Fruit fly (Drosophila melanogaster) whole organism, embryonic: ENCODE measurements around the gene KFase.

Experiments used
- B-H2 ChIP-seq: fragments of 200-800 bp; sonication (Bioruptor generic); optimal IDR thresholded peaks from 2 replicates; lab custom pipeline; 2018; ENCODE audit warnings: missing biosample characterization, mild to moderate bottlenecking, missing genetic modification characterization
- Bdp1 ChIP-seq: fragments of 200-800 bp; sonication (Bioruptor generic); optimal IDR thresholded peaks from 3 replicates; lab custom pipeline; 2016; ENCODE audit warnings: missing biosample characterization, missing genetic modification characterization
- CG10147 ChIP-seq: fragments of 200-800 bp; sonication (Bioruptor generic); optimal IDR thresholded peaks from 2 replicates; lab custom pipeline; 2019; ENCODE audit warnings: missing biosample characterization, mild to moderate bottlenecking, missing genetic modification characterization, moderate library complexity
- CG10274 ChIP-seq: fragments of 200-800 bp; sonication (Bioruptor generic); optimal IDR thresholded peaks from 3 replicates; lab custom pipeline; 2017; ENCODE audit warnings: missing biosample characterization, mild to moderate bottlenecking, missing genetic modification characterization
- CG10321 ChIP-seq: fragments of 200-800 bp; sonication (Bioruptor generic); IDR thresholded peaks from 2 replicates; pipeline ENCODE4 v1.3.6; 2022; ENCODE audit warnings: missing biosample characterization, missing genetic modification characterization
- CG10654 ChIP-seq: fragments of 200-800 bp; sonication (Bioruptor generic); optimal IDR thresholded peaks from 2 replicates; lab custom pipeline; 2016; ENCODE audit warnings: missing biosample characterization, missing genetic modification characterization
- CG11456 ChIP-seq: fragments of 200-800 bp; sonication (Bioruptor generic); IDR thresholded peaks from 3 replicates; pipeline ENCODE4 v1.3.6; 2022; ENCODE audit warnings: missing biosample characterization, missing genetic modification characterization
- CG11560 ChIP-seq: fragments of 200-800 bp; sonication (Bioruptor generic); IDR thresholded peaks from 3 replicates; pipeline ENCODE4 v1.3.6; 2022; ENCODE audit warnings: missing biosample characterization, missing genetic modification characterization
- CG1233 ChIP-seq: fragments of 200-800 bp; sonication (Bioruptor generic); optimal IDR thresholded peaks from 4 replicates; lab custom pipeline; 2018; ENCODE audit warnings: missing biosample characterization, mild to moderate bottlenecking, missing genetic modification characterization
- CG13287 ChIP-seq: fragments of 200-800 bp; sonication (Bioruptor generic); IDR thresholded peaks from 2 replicates; pipeline ENCODE4 v1.3.6; 2022; ENCODE audit warnings: missing biosample characterization, missing genetic modification characterization; ENCODE audit not compliant: partially characterized antibody
- CG16815 ChIP-seq: fragments of 200-800 bp; sonication (Bioruptor generic); optimal IDR thresholded peaks from 3 replicates; lab custom pipeline; 2017; ENCODE audit warnings: missing biosample characterization, mild to moderate bottlenecking, missing genetic modification characterization
- CG17328 ChIP-seq: fragments of 200-800 bp; sonication (Bioruptor generic); IDR thresholded peaks from 2 replicates; pipeline ENCODE4 v1.3.6; 2022; ENCODE audit warnings: missing biosample characterization, missing genetic modification characterization
- CG18764 ChIP-seq: fragments of 200-800 bp; sonication (Bioruptor generic); optimal IDR thresholded peaks from 3 replicates; lab custom pipeline; 2016; ENCODE audit warnings: missing biosample characterization, missing genetic modification characterization
- CG30403 ChIP-seq: fragments of 200-800 bp; sonication (Bioruptor generic); optimal IDR thresholded peaks from 3 replicates; lab custom pipeline; 2016; ENCODE audit warnings: missing biosample characterization, missing genetic modification characterization
- CG31365 ChIP-seq: fragments of 200-800 bp; sonication (Bioruptor generic); optimal IDR thresholded peaks from 2 replicates; lab custom pipeline; 2018; ENCODE audit warnings: missing biosample characterization, mild to moderate bottlenecking, missing genetic modification characterization
- CG34422 ChIP-seq: fragments of 200-800 bp; sonication (Bioruptor generic); IDR thresholded peaks from 3 replicates; pipeline ENCODE4 v1.3.6; 2022; ENCODE audit warnings: missing biosample characterization, missing genetic modification characterization
- CG5180 ChIP-seq: fragments of 200-800 bp; sonication (Bioruptor generic); optimal IDR thresholded peaks from 3 replicates; lab custom pipeline; 2017; ENCODE audit warnings: missing biosample characterization, missing genetic modification characterization, mild to moderate bottlenecking, moderate library complexity, missing genetic modification reagents
- CG6175 ChIP-seq: fragments of 200-800 bp; sonication (Bioruptor generic); IDR thresholded peaks from 3 replicates; pipeline ENCODE4 v1.3.6; 2022; ENCODE audit warnings: missing biosample characterization, missing genetic modification characterization
- D ChIP-seq, 2 experiments: fragments of 200-800 bp in 1 of 2; fragments of >200 bp in 1 of 2; sonication (Bioruptor generic) in 1 of 2; optimal IDR thresholded peaks; 2 replicates in 1 of 2; 3 replicates in 1 of 2; lab custom pipeline; 2017; ENCODE audit warnings: mild to moderate bottlenecking in 1 of 2, missing biosample characterization in 1 of 2, missing genetic modification characterization in 1 of 2, missing genetic modification reagents in 1 of 2
- Dip3 ChIP-seq: fragments of 200-800 bp; sonication (Bioruptor generic); optimal IDR thresholded peaks from 3 replicates; lab custom pipeline; 2016; ENCODE audit warnings: missing biosample characterization, missing genetic modification characterization
- H15 ChIP-seq: fragments of 200-800 bp; sonication (Bioruptor generic); IDR thresholded peaks from 3 replicates; pipeline ENCODE4 v1.3.6; 2022; ENCODE audit warnings: missing biosample characterization, missing genetic modification characterization
- Lim3 ChIP-seq: fragments of 200-800 bp; sonication (Bioruptor generic); IDR thresholded peaks from 2 replicates; pipeline ENCODE4 v1.3.6; 2022; ENCODE audit warnings: missing biosample characterization, missing genetic modification characterization
- Lpt ChIP-seq: fragments of >200 bp; optimal IDR thresholded peaks from 2 replicates; lab custom pipeline; 2018; ENCODE audit warnings: missing biosample characterization, missing genetic modification characterization
- MESR4 ChIP-seq: fragments of 200-800 bp; sonication (Bioruptor generic); optimal IDR thresholded peaks from 2 replicates; lab custom pipeline; 2018; ENCODE audit warnings: missing biosample characterization, mild to moderate bottlenecking, missing genetic modification characterization, moderate library complexity
- Meics ChIP-seq: fragments of 200-800 bp; sonication (Bioruptor generic); optimal IDR thresholded peaks from 2 replicates; lab custom pipeline; 2017; ENCODE audit warnings: missing biosample characterization, mild to moderate bottlenecking, missing genetic modification characterization
- NC2β ChIP-seq: fragments of 200-800 bp; sonication (Bioruptor generic); optimal IDR thresholded peaks from 2 replicates; lab custom pipeline; 2016; ENCODE audit warnings: missing biosample characterization, missing genetic modification characterization
- Opbp ChIP-seq: fragments of 200-800 bp; sonication (Bioruptor generic); IDR thresholded peaks from 3 replicates; pipeline ENCODE4 v1.3.6; 2022; ENCODE audit warnings: missing biosample characterization, missing genetic modification characterization; ENCODE audit not compliant: partially characterized antibody
- PHDP ChIP-seq: fragments of 200-800 bp; sonication (Bioruptor generic); optimal IDR thresholded peaks from 3 replicates; lab custom pipeline; 2018; ENCODE audit warnings: missing biosample characterization, mild to moderate bottlenecking, missing genetic modification characterization, moderate library complexity
- Side ChIP-seq: fragments of 200-800 bp; sonication (Bioruptor generic); optimal IDR thresholded peaks from 2 replicates; lab custom pipeline; 2016; ENCODE audit warnings: missing biosample characterization, missing genetic modification characterization
- Sox102F ChIP-seq: fragments of 200-800 bp; sonication (Bioruptor generic); optimal IDR thresholded peaks from 2 replicates; lab custom pipeline; 2018; ENCODE audit warnings: missing biosample characterization, mild to moderate bottlenecking, missing genetic modification characterization, moderate library complexity
- Spps ChIP-seq: fragments of 200-800 bp; sonication (Bioruptor generic); optimal IDR thresholded peaks from 2 replicates; lab custom pipeline; 2018; ENCODE audit warnings: missing biosample characterization, mild to moderate bottlenecking, missing genetic modification characterization
- Trl ChIP-seq, 3 experiments: fragments of >200 bp in 2 of 3; fragments of 200-800 bp in 1 of 3; sonication (Bioruptor generic) in 1 of 3; optimal IDR thresholded peaks; 2 replicates in 1 of 3; 3 replicates in 2 of 3; lab custom pipeline; 2016 to 2017; ENCODE audit warnings: missing biosample characterization in 1 of 3, missing genetic modification characterization in 1 of 3
- bbx ChIP-seq: fragments of 200-800 bp; sonication (Bioruptor generic); IDR thresholded peaks from 2 replicates; pipeline ENCODE4 v1.3.6; 2022; ENCODE audit warnings: missing biosample characterization, missing genetic modification characterization; ENCODE audit not compliant: partially characterized antibody
- chm ChIP-seq: fragments of 200-800 bp; sonication (Bioruptor generic); IDR thresholded peaks from 2 replicates; pipeline ENCODE4 v1.3.6; 2022; ENCODE audit warnings: missing biosample characterization, missing genetic modification characterization
- crp ChIP-seq, 2 experiments: fragments of 200-800 bp; sonication (Bioruptor generic); optimal IDR thresholded peaks; 2 replicates in 1 of 2; 3 replicates in 1 of 2; lab custom pipeline; 2017; ENCODE audit warnings: missing biosample characterization in 2 of 2, missing genetic modification characterization in 2 of 2, mild to moderate bottlenecking in 1 of 2, moderate library complexity in 1 of 2
- cwo ChIP-seq: fragments of 200-800 bp; sonication (Bioruptor generic); optimal IDR thresholded peaks from 3 replicates; lab custom pipeline; 2017; ENCODE audit warnings: missing biosample characterization, missing genetic modification characterization, mild to moderate bottlenecking, moderate library complexity, missing genetic modification reagents
- fd3F ChIP-seq: fragments of 200-800 bp; sonication (Bioruptor generic); optimal IDR thresholded peaks from 2 replicates; lab custom pipeline; 2018; ENCODE audit warnings: missing biosample characterization, mild to moderate bottlenecking, missing genetic modification characterization, moderate library complexity
- her ChIP-seq: fragments of 200-800 bp; sonication (Bioruptor generic); optimal IDR thresholded peaks from 2 replicates; lab custom pipeline; 2016; ENCODE audit warnings: missing biosample characterization, missing genetic modification characterization
- mirr ChIP-seq: fragments of 200-800 bp; sonication (Bioruptor generic); optimal IDR thresholded peaks from 3 replicates; lab custom pipeline; 2018; ENCODE audit warnings: missing biosample characterization, mild to moderate bottlenecking, missing genetic modification characterization
- pb ChIP-seq: fragments of 200-800 bp; sonication (Bioruptor generic); optimal IDR thresholded peaks from 3 replicates; lab custom pipeline; 2016; ENCODE audit warnings: missing biosample characterization, missing genetic modification characterization
- pita ChIP-seq: fragments of 200-800 bp; sonication (Bioruptor generic); optimal IDR thresholded peaks from 2 replicates; lab custom pipeline; 2017; ENCODE audit warnings: missing biosample characterization, mild to moderate bottlenecking, missing genetic modification characterization
- sens ChIP-seq: fragments of 200-800 bp; sonication (Bioruptor generic); peaks from one replicate; lab custom pipeline; 2016; ENCODE audit warnings: missing biosample characterization, missing genetic modification characterization
- sima ChIP-seq: fragments of 200-800 bp; sonication (Bioruptor generic); optimal IDR thresholded peaks from 2 replicates; lab custom pipeline; 2016; ENCODE audit warnings: missing biosample characterization, missing genetic modification characterization
- sisA ChIP-seq: fragments of 200-800 bp; sonication (Bioruptor generic); IDR thresholded peaks from 2 replicates; pipeline ENCODE4 v1.3.6; 2022; ENCODE audit warnings: missing biosample characterization, missing genetic modification characterization
- slou ChIP-seq: fragments of 200-800 bp; sonication (Bioruptor generic); optimal IDR thresholded peaks from 3 replicates; lab custom pipeline; 2016; ENCODE audit warnings: missing biosample characterization, missing genetic modification characterization
- slp2 ChIP-seq: fragments of 200-800 bp; sonication (Bioruptor generic); optimal IDR thresholded peaks from 2 replicates; lab custom pipeline; 2016; ENCODE audit warnings: missing biosample characterization, missing genetic modification characterization
- vnd ChIP-seq: fragments of 200-800 bp; sonication (Bioruptor generic); IDR thresholded peaks from 3 replicates; pipeline ENCODE4 v1.3.6; 2022; ENCODE audit warnings: missing biosample characterization, missing genetic modification characterization; ENCODE audit not compliant: partially characterized antibody
- wdn ChIP-seq: fragments of 200-800 bp; sonication (Bioruptor generic); IDR thresholded peaks from 2 replicates; pipeline ENCODE4 v1.3.6; 2022; ENCODE audit warnings: missing biosample characterization, missing genetic modification characterization

Gene KFase

DNA sequence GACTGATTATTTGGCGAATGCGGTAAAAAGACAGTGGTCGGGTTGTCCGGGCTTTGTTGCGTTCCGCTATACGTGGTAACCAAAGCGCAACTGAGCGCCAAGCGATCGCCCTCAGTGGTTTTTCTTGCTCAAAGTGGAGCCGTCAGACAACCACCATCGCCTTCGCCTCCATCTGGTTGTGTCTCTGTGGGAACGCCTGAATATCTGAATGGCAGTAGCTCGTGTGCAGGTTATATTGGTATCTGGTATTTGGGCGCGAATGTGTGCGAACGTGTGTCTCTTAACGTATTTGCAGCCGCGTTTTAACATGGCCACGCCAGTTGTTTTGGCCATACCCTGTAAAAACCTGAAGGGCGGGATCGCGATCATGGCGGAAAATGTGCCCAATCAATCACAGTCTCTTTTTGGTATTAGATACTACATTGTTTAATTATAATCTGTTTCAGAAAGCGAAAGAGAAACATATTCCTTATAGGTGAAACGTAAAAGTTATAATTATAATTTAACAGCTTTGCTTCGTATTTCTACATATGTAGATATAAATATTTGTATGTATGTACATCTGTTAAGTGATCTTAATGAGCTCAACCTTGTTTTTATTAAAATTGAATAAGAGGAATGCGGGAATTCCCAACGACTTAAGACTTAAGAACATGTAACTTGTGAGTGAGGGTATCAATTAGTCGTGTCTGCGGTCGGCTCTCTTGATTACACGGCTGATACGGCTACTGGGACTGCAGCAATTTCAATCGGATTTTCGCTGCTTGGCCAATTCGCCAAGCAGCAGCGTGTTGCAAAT lies 16.4 kb downstream of the KFase start (continued):
- no peak for TF ChIP-seq B-H2
- TF ChIP-seq CG34422 (GFP tag; lab: Robert Waterston, UW) = peak; percentile 42; the same call in 1 of the 3 replicates
- peak; percentile 14 for TF ChIP-seq CG10274 (GFP tag; lab: Kevin White, UChicago)
- no peak for TF ChIP-seq Dip3 (GFP tag; lab: Kevin White, UChicago)
- TF ChIP-seq sima (GFP tag; lab: Kevin White, UChicago) = no peak
- no peak for TF ChIP-seq slou (GFP tag; lab: Kevin White, UChicago)
- TF ChIP-seq NC2β (GFP tag; lab: Kevin White, UChicago) = no peak
- TF ChIP-seq CG11560 (tag; lab: Robert Waterston, UW) = no peak
- TF ChIP-seq CG11456 = no peak
- TF ChIP-seq CG18764 = no peak
- TF ChIP-seq slp2 = no peak
- TF ChIP-seq CG5180 = peak; percentile 34
- TF ChIP-seq CG17328 (GFP tag; lab: Robert Waterston, UW) = no peak
- TF ChIP-seq CG13287 (GFP tag; lab: Robert Waterston, UW) = peak; percentile 38; the same call in 1 of the 2 replicates
- no peak for TF ChIP-seq CG16815 (GFP tag; lab: Kevin White, UChicago)
- TF ChIP-seq Spps (tag; lab: Kevin White, UChicago) = no peak
- TF ChIP-seq sisA (GFP tag; lab: Robert Waterston, UW) = 0 out of 2 replicates have a peak, but pooled peaks have one; percentile 29
- no peak for TF ChIP-seq chm
- peak; percentile 11 for TF ChIP-seq Sox102F
- TF ChIP-seq CG6175 (GFP tag; lab: Robert Waterston, UW) = 0 out of 3 replicates have a peak, but pooled peaks have one; percentile 21
- TF ChIP-seq bbx (GFP tag; lab: Robert Waterston, UW) = peak; percentile 40; the same call in 1 of the 2 replicates
- TF ChIP-seq pita (GFP tag; lab: Kevin White, UChicago) = no peak
- no peak for TF ChIP-seq D (optimal IDR thresholded peaks at IDR 0.05; lab: Kevin White, UChicago)
- TF ChIP-seq D (GFP tag; optimal IDR thresholded peaks at IDR 0.05; lab: Kevin White, UChicago) = no peak
- no peak for TF ChIP-seq Lpt (GFP tag; lab: Kevin White, UChicago)
- peak; percentile 4 for TF ChIP-seq cwo (GFP tag; lab: Kevin White, UChicago)
- no peak for TF ChIP-seq H15 (GFP tag; lab: Robert Waterston, UW)
- TF ChIP-seq Side (GFP tag; lab: Kevin White, UChicago) = no peak
- TF ChIP-seq CG1233 (GFP tag; lab: Kevin White, UChicago) = no peak
- no peak for TF ChIP-seq MESR4 (GFP tag; lab: Kevin White, UChicago)
- no peak for TF ChIP-seq her (GFP tag; lab: Kevin White, UChicago)
- TF ChIP-seq crp (GFP tag; optimal IDR thresholded peaks at IDR 0.05; lab: Kevin White, UChicago) = no peak
- peak; percentile 6 for TF ChIP-seq fd3F (GFP tag; lab: Kevin White, UChicago)
- TF ChIP-seq sens = no peak
- TF ChIP-seq CG10321 (GFP tag; lab: Robert Waterston, UW) = no peak
- TF ChIP-seq vnd = no peak
- TF ChIP-seq Bdp1 (GFP tag; lab: Kevin White, UChicago) = no peak
- no peak for TF ChIP-seq Lim3 (GFP tag; lab: Robert Waterston, UW)
- peak; percentile 36 for TF ChIP-seq CG30403 (GFP tag; lab: Kevin White, UChicago)
- TF ChIP-seq Trl (optimal IDR thresholded peaks at IDR 0.05; lab: Kevin White, UChicago) = peak in 1 of 2 experiments; percentile 17
- TF ChIP-seq Trl (GFP tag; optimal IDR thresholded peaks at IDR 0.05; lab: Kevin White, UChicago) = no peak
- no peak for TF ChIP-seq wdn (GFP tag; lab: Robert Waterston, UW)
- TF ChIP-seq PHDP (tag; lab: Kevin White, UChicago) = peak; percentile 18
- TF ChIP-seq CG10147 (GFP tag; lab: Kevin White, UChicago) = peak; percentile 34
- no peak for TF ChIP-seq pb
- TF ChIP-seq Meics (GFP tag; lab: Kevin White, UChicago) = peak; percentile 50
- TF ChIP-seq CG31365 (tag; lab: Kevin White, UChicago) = no peak
- TF ChIP-seq CG10654 (GFP tag; lab: Kevin White, UChicago) = no peak
- peak; percentile 36 for TF ChIP-seq mirr
- 0 out of 3 replicates have a peak, but pooled peaks have one; percentile 25 for TF ChIP-seq Opbp (GFP tag; lab: Robert Waterston, UW)
